Fruit fly (Drosophila melanogaster): Measurements from ENCODE around the gene RnrL.
A peak's percentile ranks its signal among the peaks of the same experiment; 100 is the strongest.

RnrL gene

DNA sequence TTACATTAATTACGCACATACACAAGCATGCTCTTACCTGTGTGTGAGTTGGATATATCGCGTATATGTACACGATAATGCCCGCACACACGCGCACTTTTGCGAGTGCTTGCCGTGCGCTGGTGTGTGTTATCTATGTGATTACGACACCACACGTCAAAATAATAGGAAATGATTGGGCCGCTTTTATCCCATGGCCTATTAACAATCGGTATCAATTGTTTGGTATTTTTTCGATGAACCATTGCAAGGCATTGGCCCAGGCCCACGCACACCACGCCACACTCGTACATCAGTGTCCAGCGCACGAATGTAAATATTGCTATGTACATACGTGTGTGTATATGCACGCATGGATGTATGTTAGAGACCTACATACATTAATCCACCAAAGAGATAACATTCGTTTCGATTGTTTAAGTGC, 7.1 kb upstream of the RnrL start (continued):
- TF ChIP-seq Side (GFP tag; optimal IDR thresholded peaks at IDR 0.05) (peak; percentile 67), Usf (GFP tag; optimal IDR thresholded peaks at IDR 0.05) (no peak), CG11085 (GFP tag; IDR thresholded peaks at IDR 0.05) (no peak), jumu (GFP tag; optimal IDR thresholded peaks at IDR 0.05) (peak; percentile 54), cas (GFP tag; IDR thresholded peaks at IDR 0.05) (no peak), mirr (GFP tag; optimal IDR thresholded peaks at IDR 0.05) (peak; percentile 99), nom (GFP tag; optimal IDR thresholded peaks at IDR 0.05) (peak; percentile 54), CG11695 (GFP tag; IDR thresholded peaks at IDR 0.05) (peak; percentile 30; the same call in 1 of the 3 replicates), MTF-1 (GFP tag; optimal IDR thresholded peaks at IDR 0.05; ENCODE audit: borderline replicate concordance) (peak; percentile 74), CG4424 (GFP tag; optimal IDR thresholded peaks at IDR 0.05) (peak; percentile 36), dpn (GFP tag; optimal IDR thresholded peaks at IDR 0.05) (peak; percentile 44 to 62), lola (GFP tag; optimal IDR thresholded peaks at IDR 0.05) (peak in 2 of 3 experiments; percentile 45 to 82), shn (GFP tag; optimal IDR thresholded peaks at IDR 0.05) (peak; percentile 57), dan (GFP tag; IDR thresholded peaks at IDR 0.05) (no peak), Hr3 (GFP tag; optimal IDR thresholded peaks at IDR 0.05) (peak; percentile 6), CG8290 (GFP tag; optimal IDR thresholded peaks at IDR 0.05) (peak; percentile 2), CG8290 (tag; optimal IDR thresholded peaks at IDR 0.05) (peak; percentile 75 to 91), bsh (GFP tag; optimal IDR thresholded peaks at IDR 0.05) (peak; percentile 43 to 48), CG15601 (tag; optimal IDR thresholded peaks at IDR 0.05) (peak; percentile 77), CG18011 (GFP tag; optimal IDR thresholded peaks at IDR 0.05) (peak; percentile 34), B-H2 (GFP tag; optimal IDR thresholded peaks at IDR 0.05) (peak; percentile 87), CG2202 (tag; optimal IDR thresholded peaks at IDR 0.05) (peak; percentile 35), CG9932 (GFP tag; IDR thresholded peaks at IDR 0.05) (peak; percentile 78; the same call in 1 of the 2 replicates), D19A (tag; optimal IDR thresholded peaks at IDR 0.05) (peak; percentile 67), HHEX (GFP tag; optimal IDR thresholded peaks at IDR 0.05) (peak; percentile 78), CG4854 (GFP tag; optimal IDR thresholded peaks at IDR 0.05) (peak; percentile 32), CG14667 (GFP tag; IDR thresholded peaks at IDR 0.05) (no peak), gsb-n (tag; optimal IDR thresholded peaks at IDR 0.05) (peak; percentile 59), Elba2 (GFP tag; optimal IDR thresholded peaks at IDR 0.05) (no peak), HLHmδ (GFP tag; optimal IDR thresholded peaks at IDR 0.05) (peak; percentile 93), CG10543 (GFP tag; optimal IDR thresholded peaks at IDR 0.05) (peak; percentile 97), Atf-2 (GFP tag; optimal IDR thresholded peaks at IDR 0.05) (peak; percentile 41), Nf-YB (GFP tag; optimal IDR thresholded peaks at IDR 0.05) (peak; percentile 52), CG9817 (tag; optimal IDR thresholded peaks at IDR 0.05) (no peak), CG12659 (GFP tag; optimal IDR thresholded peaks at IDR 0.05) (peak; percentile 77), Hr39 (optimal IDR thresholded peaks at IDR 0.05) (no peak), Myb (GFP tag; optimal IDR thresholded peaks at IDR 0.05) (peak; percentile 9), run (tag; optimal IDR thresholded peaks at IDR 0.05) (no peak), gfzf (GFP tag; optimal IDR thresholded peaks at IDR 0.05) (peak; percentile 34), CG34422 (GFP tag; IDR thresholded peaks at IDR 0.05) (peak; percentile 54; the same call in 2 of the 3 replicates), CG32532 (GFP tag; IDR thresholded peaks at IDR 0.05) (peak; percentile 76; the same call in 1 of the 2 replicates), sima (GFP tag; optimal IDR thresholded peaks at IDR 0.05) (no peak), CG12219 (GFP tag; optimal IDR thresholded peaks at IDR 0.05) (peak; percentile 75), CG11723 (GFP tag; optimal IDR thresholded peaks at IDR 0.05) (peak; percentile 75), Sox102F (GFP tag; optimal IDR thresholded peaks at IDR 0.05) (no peak), p53 (GFP tag; optimal IDR thresholded peaks at IDR 0.05) (no peak), trem (tag; optimal IDR thresholded peaks at IDR 0.05) (peak; percentile 47), twi (tag; optimal IDR thresholded peaks at IDR 0.05) (peak; percentile 51), CG10431 (GFP tag; optimal IDR thresholded peaks at IDR 0.05) (peak; percentile 74), CG6791 (GFP tag; IDR thresholded peaks at IDR 0.05; ENCODE audit: partially characterized antibody) (no peak; the same call in 2 of the 3 replicates)

Data from whole organism, embryonic.